Worm (Caenorhabditis elegans) whole organism, midembryonic: Measurements from ENCODE around the gene F19C6.2.

Source experiments
- T22C8.4 ChIP-seq: fragments of 200-800 bp; sonication (Bioruptor generic); IDR thresholded peaks from 2 replicates; pipeline ENCODE4 v1.3.6; 2022; ENCODE audit warnings: missing genetic modification characterization, missing compliant biosample characterization
- med-1 ChIP-seq: sonication (generic microtip); optimal IDR thresholded peaks from 2 replicates; lab custom pipeline; 2017; ENCODE audit warnings: missing genetic modification characterization, mild to moderate bottlenecking, missing compliant biosample characterization, antibody characterized with exemption, missing genetic modification reagents; ENCODE audit not compliant: insufficient read depth
- ref-1 ChIP-seq: fragments of 200-800 bp; sonication (Bioruptor generic); conservative IDR thresholded peaks from 2 replicates; pipeline ENCODE4 v1.3.6; 2022; ENCODE audit warnings: missing genetic modification reagents, missing genetic modification characterization, missing compliant biosample characterization
- ztf-29 ChIP-seq: fragments of 200-800 bp; sonication (Bioruptor generic); IDR thresholded peaks from 2 replicates; pipeline ENCODE4 v1.3.6; 2022; ENCODE audit warnings: missing genetic modification reagents, missing genetic modification characterization, missing compliant biosample characterization

- TF ChIP-seq ztf-29 (GFP tag; lab: Robert Waterston, UW): no peak
- no peak for TF ChIP-seq ref-1 (GFP tag; lab: Robert Waterston, UW)
- TF ChIP-seq med-1: no peak
- TF ChIP-seq T22C8.4: no peak
These were observed 13.6 kb upstream of the F19C6.2 start for ce11 chrX:9987166-9987565.
